Worm (Caenorhabditis elegans) whole organism, L4 larva: Measurements from ENCODE around the gene Y75B8A.28.
A peak's percentile ranks its signal among the peaks of the same experiment; 100 is the strongest.

Source experiments
- F26F4.8 ChIP-seq: fragments of 200-800 bp; sonication (Bioruptor generic); conservative IDR thresholded peaks from 2 replicates; pipeline ENCODE4 v1.3.6; 2022; ENCODE audit warnings: missing genetic modification characterization, missing compliant biosample characterization
- F37D6.2 ChIP-seq: sonication (generic microtip); optimal IDR thresholded peaks from 2 replicates; lab custom pipeline; 2016; ENCODE audit warnings: mild to moderate bottlenecking, missing genetic modification characterization, missing compliant biosample characterization
- F44E2.7 ChIP-seq: fragments of 200-800 bp; sonication (Bioruptor generic); IDR thresholded peaks from 2 replicates; pipeline ENCODE4 v2.1.2; 2022; ENCODE audit warnings: missing genetic modification characterization, missing compliant biosample characterization
- Y105C5A.15 ChIP-seq: fragments of 200-800 bp; sonication (Bioruptor generic); IDR thresholded peaks from 2 replicates; pipeline ENCODE4 v1.3.6; 2022; ENCODE audit warnings: missing genetic modification characterization, missing compliant biosample characterization
- ZK546.5 ChIP-seq, 2 experiments: sonication (generic microtip); optimal IDR thresholded peaks; 2 replicates each; lab custom pipeline; 2017; ENCODE audit warnings: missing biosample characterization in 2 of 2, missing genetic modification characterization in 2 of 2
- aha-1 ChIP-seq: fragments of 150-350 bp; peaks from one replicate; lab custom pipeline; 2014; ENCODE audit warnings: missing biosample characterization, missing genetic modification characterization
- ceh-44 ChIP-seq: fragments of 200-800 bp; sonication (Bioruptor generic); IDR thresholded peaks from 2 replicates; pipeline ENCODE4 v1.3.6; 2022; ENCODE audit warnings: missing genetic modification reagents, missing genetic modification characterization, missing compliant biosample characterization
- ces-1 ChIP-seq: fragments of 150-350 bp; sonication (generic microtip); optimal IDR thresholded peaks from 4 replicates; lab custom pipeline; 2014; ENCODE audit warnings: missing biosample characterization, missing genetic modification reagents, missing genetic modification characterization
- daf-16 ChIP-seq, 3 experiments: sonication (generic microtip); optimal IDR thresholded peaks; 2 replicates each; lab custom pipeline; 2016 to 2017; ENCODE audit warnings: missing genetic modification characterization in 3 of 3, missing genetic modification reagents in 3 of 3, mild to moderate bottlenecking in 2 of 3, missing compliant biosample characterization in 2 of 3, missing biosample characterization in 1 of 3, moderate library complexity in 1 of 3
- daf-19 ChIP-seq: fragments of 200-800 bp; sonication (Bioruptor generic); conservative IDR thresholded peaks from 2 replicates; pipeline ENCODE4 v1.3.6; 2022; ENCODE audit warnings: missing genetic modification characterization, missing compliant biosample characterization
- dmd-8 ChIP-seq: fragments of 200-800 bp; sonication (Bioruptor generic); IDR thresholded peaks from 2 replicates; pipeline ENCODE4 v1.3.6; 2022; ENCODE audit warnings: missing genetic modification characterization, missing compliant biosample characterization
- dpl-1 ChIP-seq: fragments of 150-350 bp; optimal IDR thresholded peaks from 2 replicates; lab custom pipeline; 2014; ENCODE audit warnings: missing biosample characterization, missing genetic modification reagents, missing genetic modification characterization
- gei-8 ChIP-seq: fragments of 200-800 bp; sonication (Bioruptor generic); optimal IDR thresholded peaks from 2 replicates; lab custom pipeline; 2018; ENCODE audit warnings: mild to moderate bottlenecking, missing genetic modification characterization, missing compliant biosample characterization
- hlh-11 ChIP-seq: fragments of 200-800 bp; sonication (Bioruptor generic); optimal IDR thresholded peaks from 2 replicates; lab custom pipeline; 2018; ENCODE audit warnings: mild to moderate bottlenecking, missing genetic modification characterization, missing compliant biosample characterization
- lim-7 ChIP-seq: fragments of 200-800 bp; sonication (Bioruptor generic); IDR thresholded peaks from 2 replicates; pipeline ENCODE4 v1.3.6; 2022; ENCODE audit warnings: missing genetic modification characterization, missing compliant biosample characterization
- lin-15B ChIP-seq: fragments of 150-350 bp; sonication (generic microtip); optimal IDR thresholded peaks from 3 replicates; lab custom pipeline; 2014; ENCODE audit warnings: missing biosample characterization, missing genetic modification characterization
- lin-39 ChIP-seq: fragments of 150-350 bp; optimal IDR thresholded peaks from 2 replicates; lab custom pipeline; 2014; ENCODE audit warnings: missing biosample characterization, missing genetic modification reagents, missing genetic modification characterization
- lsy-2 ChIP-seq, 2 experiments: fragments of 150-350 bp in 1 of 2; sonication (generic microtip) in 1 of 2; optimal IDR thresholded peaks; 2 replicates each; lab custom pipeline; 2014 to 2017; ENCODE audit warnings: missing biosample characterization in 2 of 2, missing genetic modification characterization in 2 of 2
- nhr-111 ChIP-seq: fragments of 200-800 bp; sonication (Bioruptor generic); optimal IDR thresholded peaks from 2 replicates; lab custom pipeline; 2018; ENCODE audit warnings: mild to moderate bottlenecking, missing genetic modification characterization, missing compliant biosample characterization
- nhr-41 ChIP-seq: fragments of 200-800 bp; sonication (Bioruptor generic); IDR thresholded peaks from 2 replicates; pipeline ENCODE4 v1.3.6; 2022; ENCODE audit warnings: missing genetic modification reagents, missing genetic modification characterization, missing compliant biosample characterization
- nhr-6 ChIP-seq: fragments of 150-350 bp; optimal IDR thresholded peaks from 2 replicates; lab custom pipeline; 2014; ENCODE audit warnings: missing biosample characterization, missing genetic modification characterization
- pha-4 ChIP-seq, 2 experiments: fragments of 150-350 bp in 1 of 2; fragments of 200-800 bp in 1 of 2; sonication (Bioruptor generic) in 1 of 2; IDR thresholded peaks in 1 of 2; optimal IDR thresholded peaks in 1 of 2; 2 replicates each; pipeline versions ENCODE4 v1.3.6 to Lab custom; 2014 to 2022; ENCODE audit warnings: missing genetic modification characterization in 2 of 2, missing genetic modification reagents in 2 of 2, missing biosample characterization in 1 of 2, missing compliant biosample characterization in 1 of 2
- saeg-2 ChIP-seq: fragments of 200-800 bp; sonication (Bioruptor generic); IDR thresholded peaks from 2 replicates; pipeline ENCODE4 v1.3.6; 2022; ENCODE audit warnings: missing genetic modification reagents, missing genetic modification characterization, missing compliant biosample characterization
- sdz-12 ChIP-seq: fragments of 200-800 bp; sonication (Bioruptor generic); optimal IDR thresholded peaks from 2 replicates; lab custom pipeline; 2018; ENCODE audit warnings: mild to moderate bottlenecking, missing genetic modification characterization, missing compliant biosample characterization
- set-16 ChIP-seq: fragments of 200-800 bp; sonication (Bioruptor generic); IDR thresholded peaks from 2 replicates; pipeline ENCODE4 v1.3.6; 2022; ENCODE audit warnings: missing genetic modification reagents, missing genetic modification characterization, missing compliant biosample characterization
- skn-1 ChIP-seq: fragments of 150-350 bp; optimal IDR thresholded peaks from 2 replicates; lab custom pipeline; 2014; ENCODE audit warnings: missing biosample characterization, missing genetic modification characterization
- snpc-1.2 ChIP-seq: fragments of 200-800 bp; sonication (Bioruptor generic); IDR thresholded peaks from 2 replicates; pipeline ENCODE4 v1.3.6; 2022; ENCODE audit warnings: missing genetic modification reagents, missing genetic modification characterization, missing compliant biosample characterization
- snpc-4 ChIP-seq: fragments of 150-350 bp; optimal IDR thresholded peaks from 2 replicates; lab custom pipeline; 2014; ENCODE audit warnings: missing biosample characterization, missing genetic modification characterization
- spr-1 ChIP-seq: sonication (generic microtip); optimal IDR thresholded peaks from 2 replicates; lab custom pipeline; 2016; ENCODE audit warnings: mild to moderate bottlenecking, missing genetic modification characterization, missing compliant biosample characterization
- spr-3 ChIP-seq: fragments of 200-800 bp; sonication (Bioruptor generic); optimal IDR thresholded peaks from 2 replicates; lab custom pipeline; 2018; ENCODE audit warnings: mild to moderate bottlenecking, missing genetic modification characterization, missing compliant biosample characterization
- unc-39 ChIP-seq: sonication (generic microtip); optimal IDR thresholded peaks from 2 replicates; lab custom pipeline; 2017; ENCODE audit warnings: missing biosample characterization, missing genetic modification characterization
- unc-62 ChIP-seq, 3 experiments: fragments of 150-350 bp in 1 of 3; sonication (generic microtip); optimal IDR thresholded peaks in 2 of 3; peaks in 1 of 3; 1 replicate in 1 of 3; 2 replicates in 2 of 3; lab custom pipeline; 2014 to 2017; ENCODE audit warnings: missing biosample characterization in 3 of 3, missing genetic modification characterization in 3 of 3, missing genetic modification reagents in 3 of 3, missing genotype in 1 of 3
- zag-1 ChIP-seq: fragments of 150-350 bp; optimal IDR thresholded peaks from 2 replicates; lab custom pipeline; 2014; ENCODE audit warnings: missing biosample characterization, missing genetic modification characterization
- ztf-7 ChIP-seq: fragments of 150-350 bp; optimal IDR thresholded peaks from 2 replicates; lab custom pipeline; 2014; ENCODE audit warnings: missing biosample characterization, missing genetic modification characterization

The Y75B8A.28 gene

ce11 chrIII:12292465-12292864, 26.4 kb upstream of the Y75B8A.28 start:
- TF ChIP-seq saeg-2 (GFP tag; lab: Robert Waterston, UW) (no peak), unc-39 (tag; lab: Kevin White, UChicago) (no peak), unc-62 (GFP tag; optimal IDR thresholded peaks at IDR 0.05 in 1 of 2; lab: Kevin White, UChicago) (no peak), unc-62 (tag; optimal IDR thresholded peaks at IDR 0.05; lab: Kevin White, UChicago) (no peak), lin-15B (tag; lab: Kevin White, UChicago) (no peak), nhr-6 (no peak), hlh-11 (tag; lab: Kevin White, UChicago) (no peak), aha-1 (tag; lab: Kevin White, UChicago) (peak; percentile 93), gei-8 (GFP tag; lab: Kevin White, UChicago) (no peak)

- TF ChIP-seq ztf-7 (tag; lab: Kevin White, UChicago) (no peak), F44E2.7 (GFP tag; lab: Robert Waterston, UW) (no peak), F26F4.8 (GFP tag; lab: Robert Waterston, UW) (no peak), Y105C5A.15 (no peak), lin-39 (tag; lab: Kevin White, UChicago) (no peak), daf-19 (GFP tag; lab: Robert Waterston, UW) (no peak), lim-7 (GFP tag; lab: Robert Waterston, UW) (peak; percentile 58; the same call in 1 of the 2 replicates), pha-4 (GFP tag; IDR thresholded peaks at IDR 0.05; lab: Robert Waterston, UW) (no peak), pha-4 (tag; optimal IDR thresholded peaks at IDR 0.05; lab: Kevin White, UChicago) (no peak), dmd-8 (GFP tag; lab: Robert Waterston, UW) (0 out of 2 replicates have a peak, but pooled peaks have one; percentile 50), ZK546.5 (tag; optimal IDR thresholded peaks at IDR 0.05; lab: Kevin White, UChicago) (no peak), F37D6.2 (no peak), zag-1 (tag; lab: Kevin White, UChicago) (no peak), set-16 (peak; percentile 52), ceh-44 (no peak), snpc-4 (no peak), spr-3 (GFP tag; lab: Kevin White, UChicago) (no peak), unc-39 (tag; lab: Kevin White, UChicago) (no peak), nhr-111 (GFP tag; lab: Kevin White, UChicago) (no peak), ces-1 (GFP tag; lab: Kevin White, UChicago) (no peak), skn-1 (tag; lab: Kevin White, UChicago) (no peak)
- TF ChIP-seq, all 104 proteins: peak for 3
Observed at ce11 chrIII:12297303-12297702, 21.6 kb upstream of the Y75B8A.28 start.

- TF ChIP-seq nhr-41 (GFP tag; lab: Robert Waterston, UW) (no peak), dpl-1 (GFP tag; lab: Kevin White, UChicago) (no peak), set-16 (no peak), daf-16 (GFP tag; optimal IDR thresholded peaks at IDR 0.05; lab: Kevin White, UChicago) (no peak), daf-16 (tag; optimal IDR thresholded peaks at IDR 0.05; lab: Kevin White, UChicago) (peak; percentile 1), spr-1 (tag; lab: Kevin White, UChicago) (no peak), snpc-1.2 (GFP tag; lab: Robert Waterston, UW) (no peak), lsy-2 (tag; optimal IDR thresholded peaks at IDR 0.05; lab: Kevin White, UChicago) (no peak), daf-19 (GFP tag; lab: Robert Waterston, UW) (no peak), aha-1 (tag; lab: Kevin White, UChicago) (peak; percentile 94), ceh-44 (no peak)
Observed at ce11 chrIII:12299259-12299658, 19.6 kb upstream of the Y75B8A.28 start.

ce11 chrIII:12303084-12303483, 15.8 kb upstream of the Y75B8A.28 start, which contains the start of gene mrp-8:
Gene mrp-8, minus strand, starts transcription at chrIII:12303184.
- TF ChIP-seq unc-62 (GFP tag; optimal IDR thresholded peaks at IDR 0.05 in 1 of 2; lab: Kevin White, UChicago), result peak in 1 of 2 experiments; percentile 34
- no peak for TF ChIP-seq unc-62 (tag; optimal IDR thresholded peaks at IDR 0.05; lab: Kevin White, UChicago)
- TF ChIP-seq sdz-12 (GFP tag; lab: Kevin White, UChicago), result no peak
